Fruit fly (Drosophila melanogaster) Kc167 (cell line): ENCODE data around the gene AstC.

Experiments
- Myc ChIP-seq: fragments of >200 bp; optimal IDR thresholded peaks from 2 replicates; lab custom pipeline; 2017; ENCODE audit warnings: missing external identifiers
- insv ChIP-seq: fragments of >200 bp; optimal IDR thresholded peaks from 3 replicates; lab custom pipeline; 2018; ENCODE audit warnings: missing external identifiers
- psq ChIP-seq: fragments of >200 bp; optimal IDR thresholded peaks from 2 replicates; lab custom pipeline; 2017; ENCODE audit warnings: missing external identifiers

dm6 chr2L:11113011-11113528 is 31.9 kb upstream of the AstC start, which contains the start of gene Idua:
- TF ChIP-seq Myc (no peak), insv (lab: Kevin White, UChicago) (no peak), psq (lab: Kevin White, UChicago) (no peak)
